Fruit fly (Drosophila melanogaster): ENCODE data around the gene CG34269.
A peak's percentile ranks its signal among the peaks of the same experiment; 100 is the strongest.

CG34269 gene

DNA sequence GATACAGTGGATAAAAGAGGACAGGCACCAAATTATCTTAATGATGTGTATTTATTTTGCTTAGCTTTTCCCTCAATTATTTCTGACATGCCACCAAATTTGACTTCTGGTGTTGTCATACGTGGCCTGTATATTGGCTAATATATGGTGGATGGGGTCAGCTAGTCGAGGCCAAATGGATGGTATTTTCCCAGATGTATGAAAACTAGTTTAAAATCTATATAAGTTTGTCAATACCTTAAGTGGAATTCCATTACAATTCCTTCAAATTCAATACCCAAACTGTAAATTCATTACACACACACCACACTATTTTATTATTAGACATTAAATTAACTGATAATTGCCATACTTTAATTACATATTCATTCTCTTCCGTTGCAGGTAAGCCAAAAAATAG, 23.7 kb downstream of the CG34269 start:
- no peak for TF ChIP-seq ss (GFP tag; optimal IDR thresholded peaks at IDR 0.05)
- TF ChIP-seq CG7368 (GFP tag; optimal IDR thresholded peaks at IDR 0.05) = no peak
- no peak for TF ChIP-seq CG31627 (GFP tag; optimal IDR thresholded peaks at IDR 0.05)

- TF ChIP-seq CG6163 (GFP tag; IDR thresholded peaks at IDR 0.05) (peak; percentile 8; the same call in 1 of the 3 replicates), Smox (GFP tag; optimal IDR thresholded peaks at IDR 0.05) (no peak), CG10631 (GFP tag; optimal IDR thresholded peaks at IDR 0.05) (no peak)
Observed at dm6 chr3L:552446-552845, 24.3 kb downstream of the CG34269 start.

dm6 chr3L:552950-553349, 24.8 kb downstream of the CG34269 start:
- peak; percentile 74 for TF ChIP-seq CG16779 (tag; optimal IDR thresholded peaks at IDR 0.05)
- peak; percentile 91 for TF ChIP-seq spab (GFP tag; optimal IDR thresholded peaks at IDR 0.05)
- peak; percentile 78 for TF ChIP-seq Gug (GFP tag; IDR thresholded peaks at IDR 0.05)
- peak; percentile 91 for TF ChIP-seq eg (GFP tag; IDR thresholded peaks at IDR 0.05)
- TF ChIP-seq CG6808 (GFP tag; optimal IDR thresholded peaks at IDR 0.05) = peak; percentile 95
- peak; percentile 89 for TF ChIP-seq CG10631 (GFP tag; optimal IDR thresholded peaks at IDR 0.05)
- peak; percentile 71 for TF ChIP-seq Blimp-1 (GFP tag; optimal IDR thresholded peaks at IDR 0.05)
- peak; percentile 91 for TF ChIP-seq OdsH (GFP tag; optimal IDR thresholded peaks at IDR 0.05)
- TF ChIP-seq CG6163 (GFP tag; IDR thresholded peaks at IDR 0.05) = peak; percentile 95
- TF ChIP-seq CG11902 (GFP tag; optimal IDR thresholded peaks at IDR 0.05) = peak; percentile 94
- TF ChIP-seq salr (GFP tag; optimal IDR thresholded peaks at IDR 0.05) = peak; percentile 58 to 96
- peak; percentile 89 for TF ChIP-seq vri (GFP tag; optimal IDR thresholded peaks at IDR 0.05)
- TF ChIP-seq Sox14 (GFP tag; optimal IDR thresholded peaks at IDR 0.05) = peak; percentile 91
- peak; percentile 94 for TF ChIP-seq Eip75B (GFP tag; optimal IDR thresholded peaks at IDR 0.05)
- TF ChIP-seq fkh (GFP tag; optimal IDR thresholded peaks at IDR 0.05) = no peak
- peak; percentile 93 for TF ChIP-seq esn (GFP tag; optimal IDR thresholded peaks at IDR 0.05)
- TF ChIP-seq Met (GFP tag; optimal IDR thresholded peaks at IDR 0.05) = peak; percentile 89
- TF ChIP-seq CG8119 (GFP tag; IDR thresholded peaks at IDR 0.05) = peak; percentile 78; the same call in 2 of the 3 replicates
- peak; percentile 93 for TF ChIP-seq pdm3 (GFP tag; optimal IDR thresholded peaks at IDR 0.05)
- TF ChIP-seq Eip93F (GFP tag; optimal IDR thresholded peaks at IDR 0.05) = peak; percentile 79
- peak; percentile 89 for TF ChIP-seq CG31627 (GFP tag; optimal IDR thresholded peaks at IDR 0.05)
- TF ChIP-seq fd85E (GFP tag; optimal IDR thresholded peaks at IDR 0.05) = peak; percentile 82
- TF ChIP-seq CG1621 (tag; optimal IDR thresholded peaks at IDR 0.05) = peak; percentile 96
- TF ChIP-seq fd59A (GFP tag; optimal IDR thresholded peaks at IDR 0.05) = peak; percentile 94
- peak; percentile 92 to 97 for TF ChIP-seq ss (GFP tag; optimal IDR thresholded peaks at IDR 0.05)
- peak; percentile 96 for TF ChIP-seq CG10669 (GFP tag; optimal IDR thresholded peaks at IDR 0.05)
- peak; percentile 87 for TF ChIP-seq Ets21C (GFP tag; optimal IDR thresholded peaks at IDR 0.05)
- peak; percentile 95 for TF ChIP-seq dsx (GFP tag; optimal IDR thresholded peaks at IDR 0.05; ENCODE audit: poor library complexity, severe bottlenecking)
- TF ChIP-seq Sox15 (GFP tag; optimal IDR thresholded peaks at IDR 0.05) = peak; percentile 94
- peak; percentile 90 for TF ChIP-seq CG34406 (GFP tag; optimal IDR thresholded peaks at IDR 0.05)
- TF ChIP-seq CG15336 (GFP tag; IDR thresholded peaks at IDR 0.05) = peak; percentile 88
- TF ChIP-seq CG8319 (GFP tag; optimal IDR thresholded peaks at IDR 0.05) = peak; percentile 89
- no peak for TF ChIP-seq Hr38 (GFP tag; optimal IDR thresholded peaks at IDR 0.05)
- TF ChIP-seq Hr4 (GFP tag; optimal IDR thresholded peaks at IDR 0.05) = peak; percentile 72
- peak; percentile 92 for TF ChIP-seq topi (GFP tag; optimal IDR thresholded peaks at IDR 0.05)
- TF ChIP-seq Hr39 (GFP tag; optimal IDR thresholded peaks at IDR 0.05) = peak; percentile 91
- TF ChIP-seq CG6854 (GFP tag; optimal IDR thresholded peaks at IDR 0.05) = peak; percentile 85
- peak; percentile 76 for TF ChIP-seq CG32006 (GFP tag; optimal IDR thresholded peaks at IDR 0.05)
- TF ChIP-seq Sox102F (GFP tag; optimal IDR thresholded peaks at IDR 0.05) = peak; percentile 90
- TF ChIP-seq CG11294 (GFP tag; IDR thresholded peaks at IDR 0.05) = peak; percentile 72
- peak; percentile 89 for TF ChIP-seq achi (GFP tag; optimal IDR thresholded peaks at IDR 0.05)
- TF ChIP-seq CG3919 (GFP tag; optimal IDR thresholded peaks at IDR 0.05) = peak; percentile 95
- peak; percentile 94 for TF ChIP-seq CG6792 (GFP tag; optimal IDR thresholded peaks at IDR 0.05)
- TF ChIP-seq acj6 (GFP tag; optimal IDR thresholded peaks at IDR 0.05) = peak; percentile 92
- peak; percentile 93 for TF ChIP-seq CG8632 (GFP tag; optimal IDR thresholded peaks at IDR 0.05)

Measured in whole organism, prepupa.